Fruit fly (Drosophila melanogaster) whole organism, adult: ENCODE measurements around the gene fne.

Experiments
- CG12768 ChIP-seq: fragments of 200-800 bp; sonication (Bioruptor generic); optimal IDR thresholded peaks from 2 replicates; lab custom pipeline; 2017; ENCODE audit warnings: missing biosample characterization, missing genetic modification characterization, mild to moderate bottlenecking, moderate library complexity, missing genetic modification reagents
- CG14711 ChIP-seq: fragments of 200-800 bp; sonication (Bioruptor generic); optimal IDR thresholded peaks from 2 replicates; lab custom pipeline; 2018; ENCODE audit warnings: missing biosample characterization, mild to moderate bottlenecking, missing genetic modification characterization, moderate library complexity
- CG1620 ChIP-seq: fragments of 200-800 bp; sonication (Bioruptor generic); optimal IDR thresholded peaks from 2 replicates; lab custom pipeline; 2016; ENCODE audit warnings: missing biosample characterization, missing genetic modification characterization
- CG33017 ChIP-seq: fragments of 200-800 bp; sonication (Bioruptor generic); optimal IDR thresholded peaks from 2 replicates; lab custom pipeline; 2018; ENCODE audit warnings: missing biosample characterization, mild to moderate bottlenecking, missing genetic modification characterization, moderate library complexity
- CG5204 ChIP-seq: fragments of 200-800 bp; sonication (Bioruptor generic); optimal IDR thresholded peaks from 2 replicates; lab custom pipeline; 2016; ENCODE audit warnings: missing biosample characterization, missing genetic modification characterization
- CG7045 ChIP-seq: fragments of 200-800 bp; sonication (Bioruptor generic); optimal IDR thresholded peaks from 2 replicates; lab custom pipeline; 2017; ENCODE audit warnings: missing biosample characterization, mild to moderate bottlenecking, missing genetic modification characterization
- CG7101 ChIP-seq: fragments of 200-800 bp; sonication (Bioruptor generic); optimal IDR thresholded peaks from 2 replicates; lab custom pipeline; 2018; ENCODE audit warnings: missing biosample characterization, mild to moderate bottlenecking, missing genetic modification characterization, moderate library complexity
- Clk ChIP-seq: fragments of 200-800 bp; sonication (Bioruptor generic); optimal IDR thresholded peaks from 2 replicates; lab custom pipeline; 2017; ENCODE audit warnings: missing biosample characterization, missing genetic modification characterization
- Crg-1 ChIP-seq: fragments of 200-800 bp; sonication (Bioruptor generic); optimal IDR thresholded peaks from 2 replicates; lab custom pipeline; 2016; ENCODE audit warnings: missing biosample characterization, missing genetic modification characterization
- Hr96 ChIP-seq: fragments of 200-800 bp; sonication (Bioruptor generic); optimal IDR thresholded peaks from 2 replicates; lab custom pipeline; 2016; ENCODE audit warnings: missing biosample characterization, missing genetic modification characterization
- Mnt ChIP-seq: fragments of 200-800 bp; sonication (Bioruptor generic); optimal IDR thresholded peaks from 2 replicates; lab custom pipeline; 2016; ENCODE audit warnings: missing biosample characterization, mild to moderate bottlenecking, missing genetic modification characterization
- bab1 ChIP-seq: fragments of 200-800 bp; sonication (Bioruptor generic); optimal IDR thresholded peaks from 3 replicates; lab custom pipeline; 2019; ENCODE audit warnings: missing biosample characterization, mild to moderate bottlenecking, missing genetic modification characterization, moderate library complexity
- cic ChIP-seq: fragments of 200-800 bp; sonication (Bioruptor generic); optimal IDR thresholded peaks from 2 replicates; lab custom pipeline; 2017; ENCODE audit warnings: missing biosample characterization, mild to moderate bottlenecking, missing genetic modification characterization, moderate library complexity
- cnc ChIP-seq, 2 experiments: fragments of >200 bp; optimal IDR thresholded peaks; 2 replicates each; lab custom pipeline; 2017
- kay ChIP-seq: fragments of 200-800 bp; sonication (Bioruptor generic); peaks from one replicate; lab custom pipeline; 2016; ENCODE audit warnings: missing biosample characterization, missing genetic modification characterization, borderline replicate concordance
- ovo ChIP-seq: fragments of 200-800 bp; sonication (Bioruptor generic); optimal IDR thresholded peaks from 2 replicates; lab custom pipeline; 2016; ENCODE audit warnings: missing biosample characterization, missing genetic modification characterization
- pad ChIP-seq: fragments of 200-800 bp; sonication (Bioruptor generic); optimal IDR thresholded peaks from 3 replicates; lab custom pipeline; 2017; ENCODE audit warnings: missing biosample characterization, missing genetic modification characterization, mild to moderate bottlenecking, moderate library complexity, missing genetic modification reagents
- tj ChIP-seq: fragments of 200-800 bp; sonication (Bioruptor generic); optimal IDR thresholded peaks from 3 replicates; lab custom pipeline; 2017; ENCODE audit warnings: missing biosample characterization, mild to moderate bottlenecking, missing genetic modification characterization, moderate library complexity
- toe ChIP-seq: fragments of 200-800 bp; sonication (Bioruptor generic); optimal IDR thresholded peaks from 2 replicates; lab custom pipeline; 2016; ENCODE audit warnings: missing biosample characterization, missing genetic modification characterization

The fne gene

dm6 chrX:12947670-12948069 is 30.4 kb downstream of the fne start:
- TF ChIP-seq Crg-1 (GFP tag; lab: Kevin White, UChicago) (no peak), CG7045 (GFP tag; lab: Kevin White, UChicago) (no peak), CG33017 (tag; lab: Kevin White, UChicago) (no peak), toe (GFP tag; lab: Kevin White, UChicago) (no peak), ovo (GFP tag; lab: Kevin White, UChicago) (no peak), tj (GFP tag; lab: Kevin White, UChicago) (no peak), CG14711 (tag; lab: Kevin White, UChicago) (no peak), CG7101 (no peak), bab1 (GFP tag; lab: Kevin White, UChicago) (no peak), kay (GFP tag; lab: Kevin White, UChicago) (no peak), pad (GFP tag; lab: Kevin White, UChicago) (no peak), Clk (no peak), CG1620 (no peak), cnc (optimal IDR thresholded peaks at IDR 0.05; lab: Kevin White, UChicago) (no peak)

- no peak for TF ChIP-seq bab1 (GFP tag; lab: Kevin White, UChicago)
- no peak for TF ChIP-seq toe (GFP tag; lab: Kevin White, UChicago)
- no peak for TF ChIP-seq CG7045 (GFP tag; lab: Kevin White, UChicago)
- no peak for TF ChIP-seq CG1620
- TF ChIP-seq Crg-1 (GFP tag; lab: Kevin White, UChicago) = no peak
- no peak for TF ChIP-seq CG5204 (GFP tag; lab: Kevin White, UChicago)
- TF ChIP-seq pad (GFP tag; lab: Kevin White, UChicago) = no peak
- TF ChIP-seq ovo (GFP tag; lab: Kevin White, UChicago) = no peak
- TF ChIP-seq cic (GFP tag; lab: Kevin White, UChicago) = no peak
- TF ChIP-seq Hr96 (GFP tag; lab: Kevin White, UChicago) = no peak
- no peak for TF ChIP-seq CG33017 (tag; lab: Kevin White, UChicago)
Measured at dm6 chrX:12957412-12957895, 40.2 kb downstream of the fne start, which contains the start of gene hec. Gene hec (minus strand): TSS chrX:12957462.

- TF ChIP-seq cic (GFP tag; lab: Kevin White, UChicago) (no peak), CG33017 (tag; lab: Kevin White, UChicago) (no peak), toe (GFP tag; lab: Kevin White, UChicago) (no peak), bab1 (GFP tag; lab: Kevin White, UChicago) (no peak), tj (GFP tag; lab: Kevin White, UChicago) (no peak), Hr96 (GFP tag; lab: Kevin White, UChicago) (no peak), CG5204 (GFP tag; lab: Kevin White, UChicago) (no peak), cnc (optimal IDR thresholded peaks at IDR 0.05; lab: Kevin White, UChicago) (no peak), CG12768 (GFP tag; lab: Kevin White, UChicago) (no peak), Mnt (GFP tag; lab: Kevin White, UChicago) (no peak)
Measured at dm6 chrX:12958920-12959319, 41.6 kb downstream of the fne start, which contains the start of gene CG32642. Gene CG32642 (plus strand): TSS chrX:12959220.

dm6 chrX:12967296-12967938 is 50.1 kb downstream of the fne start, which contains the start of gene Mur11Da:
Gene Mur11Da (plus strand): TSS chrX:12967888.
- TF ChIP-seq bab1 (GFP tag; lab: Kevin White, UChicago) (no peak), cic (GFP tag; lab: Kevin White, UChicago) (no peak), CG33017 (tag; lab: Kevin White, UChicago) (no peak)

dm6 chrX:12970411-12970810 is 53.1 kb downstream of the fne start, which contains the start of gene CG15721:
Gene CG15721 (plus strand): TSS chrX:12970711.
- TF ChIP-seq kay (GFP tag; lab: Kevin White, UChicago) = no peak
- no peak for TF ChIP-seq CG5204 (GFP tag; lab: Kevin White, UChicago)
- TF ChIP-seq ovo (GFP tag; lab: Kevin White, UChicago) = no peak
- no peak for TF ChIP-seq Hr96 (GFP tag; lab: Kevin White, UChicago)
- no peak for TF ChIP-seq cic (GFP tag; lab: Kevin White, UChicago)
- no peak for TF ChIP-seq CG7045 (GFP tag; lab: Kevin White, UChicago)
- no peak for TF ChIP-seq toe (GFP tag; lab: Kevin White, UChicago)

- no peak for TF ChIP-seq CG5204 (GFP tag; lab: Kevin White, UChicago)
- no peak for TF ChIP-seq Clk
Measured at dm6 chrX:12976131-12976530, 58.9 kb downstream of the fne start, which contains the start of gene CG12716. Gene CG12716 (minus strand): TSS chrX:12976231.

- TF ChIP-seq tj (GFP tag; lab: Kevin White, UChicago) (peak; percentile 1), Mnt (GFP tag; lab: Kevin White, UChicago) (no peak)
Measured at dm6 chrX:12984224-12984623, 66.9 kb downstream of the fne start, which contains the start of gene CG32643. Gene CG32643 (plus strand): TSS chrX:12984524.
